Worm (Caenorhabditis elegans) whole organism, L4/young adult: Measurements from ENCODE around the gene clec-27.

Experiments
- W03F9.2 ChIP-seq: fragments of 150-350 bp; optimal IDR thresholded peaks from 2 replicates; lab custom pipeline; 2014; ENCODE audit warnings: missing biosample characterization, missing genetic modification characterization
- him-1 ChIP-seq: sonication (generic microtip); optimal IDR thresholded peaks from 2 replicates; lab custom pipeline; 2016; ENCODE audit warnings: missing genotype, missing genetic modification reagents, missing genetic modification characterization, missing compliant biosample characterization

- TF ChIP-seq him-1 (tag; lab: Kevin White, UChicago) (no peak), W03F9.2 (tag; lab: Kevin White, UChicago) (no peak)
These were observed 5.9 kb upstream of the clec-27 start, which contains the start of the genes clec-36 and clec-26 for ce11 chrV:16848498-16848897.
